Fruit fly (Drosophila melanogaster) whole organism, embryonic: ENCODE data around the gene TTLL15.

Experiments used
- B-H1 ChIP-seq: fragments of 200-800 bp; sonication (Bioruptor generic); IDR thresholded peaks from 3 replicates; pipeline ENCODE4 v1.3.6; 2022; ENCODE audit warnings: missing biosample characterization, missing genetic modification characterization
- Blimp-1 ChIP-seq: fragments of 200-800 bp; sonication (Bioruptor generic); optimal IDR thresholded peaks from 3 replicates; lab custom pipeline; 2018; ENCODE audit warnings: missing biosample characterization, missing genetic modification characterization, mild to moderate bottlenecking, moderate library complexity, missing genetic modification reagents
- Bteb2 ChIP-seq: fragments of 200-800 bp; sonication (Bioruptor generic); optimal IDR thresholded peaks from 2 replicates; lab custom pipeline; 2016; ENCODE audit warnings: missing biosample characterization, missing genetic modification characterization
- CG10543 ChIP-seq: fragments of 200-800 bp; sonication (Bioruptor generic); optimal IDR thresholded peaks from 3 replicates; lab custom pipeline; 2017; ENCODE audit warnings: missing biosample characterization, mild to moderate bottlenecking, missing genetic modification characterization, moderate library complexity
- CG12219 ChIP-seq: fragments of 200-800 bp; sonication (Bioruptor generic); optimal IDR thresholded peaks from 3 replicates; lab custom pipeline; 2018; ENCODE audit warnings: missing biosample characterization, mild to moderate bottlenecking, missing genetic modification characterization
- CG12391 ChIP-seq: fragments of 200-800 bp; sonication (Bioruptor generic); optimal IDR thresholded peaks from 3 replicates; lab custom pipeline; 2018; ENCODE audit warnings: missing biosample characterization, mild to moderate bottlenecking, missing genetic modification characterization, moderate library complexity
- CG15479 ChIP-seq: fragments of 200-800 bp; sonication (Bioruptor generic); optimal IDR thresholded peaks from 3 replicates; lab custom pipeline; 2019; ENCODE audit warnings: missing biosample characterization, mild to moderate bottlenecking, missing genetic modification characterization, moderate library complexity
- CG18011 ChIP-seq: fragments of 200-800 bp; sonication (Bioruptor generic); optimal IDR thresholded peaks from 2 replicates; lab custom pipeline; 2017; ENCODE audit warnings: missing biosample characterization, missing genetic modification characterization, mild to moderate bottlenecking, moderate library complexity, missing genotype
- CG3163 ChIP-seq: fragments of 200-800 bp; sonication (Bioruptor generic); optimal IDR thresholded peaks from 3 replicates; lab custom pipeline; 2016; ENCODE audit warnings: missing biosample characterization, missing genetic modification characterization
- CG34224 ChIP-seq: fragments of 200-800 bp; sonication (Bioruptor generic); IDR thresholded peaks from 3 replicates; pipeline ENCODE4 v1.3.6; 2022; ENCODE audit warnings: missing biosample characterization, missing genetic modification characterization; ENCODE audit not compliant: partially characterized antibody
- CG3995 ChIP-seq: fragments of 200-800 bp; sonication (Bioruptor generic); optimal IDR thresholded peaks from 3 replicates; lab custom pipeline; 2016; ENCODE audit warnings: missing biosample characterization, missing genetic modification characterization
- CG4328 ChIP-seq: fragments of 200-800 bp; sonication (Bioruptor generic); optimal IDR thresholded peaks from 3 replicates; lab custom pipeline; 2017; ENCODE audit warnings: missing biosample characterization, missing genetic modification reagents, missing genetic modification characterization
- CG8388 ChIP-seq: fragments of 200-800 bp; sonication (Bioruptor generic); optimal IDR thresholded peaks from 2 replicates; lab custom pipeline; 2019; ENCODE audit warnings: missing biosample characterization, mild to moderate bottlenecking, missing genetic modification characterization, moderate library complexity
- CG9932 ChIP-seq: fragments of 200-800 bp; sonication (Bioruptor generic); IDR thresholded peaks from 2 replicates; pipeline ENCODE4 v1.3.6; 2022; ENCODE audit warnings: missing biosample characterization, missing genetic modification characterization
- Dfd ChIP-seq, 2 experiments: fragments of >200 bp; optimal IDR thresholded peaks; 2 replicates each; lab custom pipeline; 2017; ENCODE audit warnings: missing biosample characterization in 2 of 2, missing genetic modification characterization in 2 of 2
- Dp ChIP-seq: fragments of 200-800 bp; sonication (Bioruptor generic); optimal IDR thresholded peaks from 2 replicates; lab custom pipeline; 2018; ENCODE audit warnings: missing biosample characterization, mild to moderate bottlenecking, missing genetic modification characterization, moderate library complexity
- Gug ChIP-seq: fragments of 200-800 bp; sonication (Bioruptor generic); IDR thresholded peaks from 4 replicates; pipeline ENCODE4 v1.3.6; 2022; ENCODE audit warnings: missing biosample characterization, missing genetic modification characterization
- Hand ChIP-seq: fragments of 200-800 bp; sonication (Bioruptor generic); optimal IDR thresholded peaks from 2 replicates; lab custom pipeline; 2017; ENCODE audit warnings: mild to moderate bottlenecking, missing biosample characterization, missing genetic modification reagents, missing genetic modification characterization
- Hsf ChIP-seq: fragments of 200-800 bp; sonication (Bioruptor generic); optimal IDR thresholded peaks from 3 replicates; lab custom pipeline; 2016; ENCODE audit warnings: missing biosample characterization, missing genetic modification characterization
- Ravus ChIP-seq: fragments of 200-800 bp; sonication (Bioruptor generic); IDR thresholded peaks from 2 replicates; pipeline ENCODE4 v1.3.6; 2022; ENCODE audit warnings: missing biosample characterization, missing genetic modification characterization
- Rx ChIP-seq: fragments of 200-800 bp; sonication (Bioruptor generic); IDR thresholded peaks from 2 replicates; pipeline ENCODE4 v1.3.6; 2022; ENCODE audit warnings: missing biosample characterization, missing genetic modification characterization
- Sox100B ChIP-seq: fragments of 200-800 bp; sonication (Bioruptor generic); optimal IDR thresholded peaks from 3 replicates; lab custom pipeline; 2018; ENCODE audit warnings: missing biosample characterization, mild to moderate bottlenecking, missing genetic modification characterization
- Ssrp ChIP-seq: fragments of 200-800 bp; sonication (Bioruptor generic); optimal IDR thresholded peaks from 2 replicates; lab custom pipeline; 2018; ENCODE audit warnings: missing biosample characterization, mild to moderate bottlenecking, missing genetic modification characterization, moderate library complexity
- Usf ChIP-seq: fragments of 200-800 bp; sonication (Bioruptor generic); optimal IDR thresholded peaks from 2 replicates; lab custom pipeline; 2017; ENCODE audit warnings: missing genotype, missing biosample characterization, missing genetic modification characterization
- Xrp1 ChIP-seq: fragments of 200-800 bp; sonication (Bioruptor generic); IDR thresholded peaks from 2 replicates; pipeline ENCODE4 v1.3.6; 2022; ENCODE audit warnings: missing biosample characterization, missing genetic modification characterization
- ash1 ChIP-seq: fragments of 200-800 bp; sonication (Bioruptor generic); optimal IDR thresholded peaks from 2 replicates; lab custom pipeline; 2018; ENCODE audit warnings: missing biosample characterization, mild to moderate bottlenecking, missing genetic modification characterization
- br ChIP-seq: fragments of >200 bp; optimal IDR thresholded peaks from 2 replicates; lab custom pipeline; 2017
- dpn ChIP-seq, 2 experiments: fragments of 200-800 bp; sonication (Bioruptor generic); optimal IDR thresholded peaks; 3 replicates each; lab custom pipeline; 2016; ENCODE audit warnings: missing biosample characterization in 2 of 2, missing genetic modification characterization in 2 of 2
- emc ChIP-seq: fragments of 200-800 bp; sonication (Bioruptor generic); optimal IDR thresholded peaks from 2 replicates; lab custom pipeline; 2016; ENCODE audit warnings: missing biosample characterization, missing genetic modification characterization
- ems ChIP-seq: fragments of 200-800 bp; sonication (Bioruptor generic); optimal IDR thresholded peaks from 3 replicates; lab custom pipeline; 2016; ENCODE audit warnings: missing biosample characterization, missing genetic modification characterization
- esg ChIP-seq: fragments of 200-800 bp; sonication (Bioruptor generic); conservative IDR thresholded peaks from 2 replicates; pipeline ENCODE4 v1.3.6; 2022; ENCODE audit warnings: missing biosample characterization, missing genetic modification characterization
- ewg ChIP-seq: fragments of 200-800 bp; sonication (Bioruptor generic); optimal IDR thresholded peaks from 3 replicates; lab custom pipeline; 2017; ENCODE audit warnings: mild to moderate bottlenecking, missing biosample characterization, missing genetic modification reagents, missing genetic modification characterization
- exex ChIP-seq: fragments of 200-800 bp; sonication (Bioruptor generic); optimal IDR thresholded peaks from 4 replicates; lab custom pipeline; 2018; ENCODE audit warnings: missing biosample characterization, mild to moderate bottlenecking, missing genetic modification characterization, moderate library complexity
- fd102C ChIP-seq: fragments of 200-800 bp; sonication (Bioruptor generic); optimal IDR thresholded peaks from 2 replicates; lab custom pipeline; 2018; ENCODE audit warnings: missing biosample characterization, mild to moderate bottlenecking, missing genetic modification characterization, moderate library complexity
- fd64A ChIP-seq: fragments of 200-800 bp; sonication (Bioruptor generic); optimal IDR thresholded peaks from 3 replicates; lab custom pipeline; 2018; ENCODE audit warnings: missing biosample characterization, mild to moderate bottlenecking, missing genetic modification characterization
- gro ChIP-seq: fragments of 200-800 bp; sonication (Bioruptor generic); optimal IDR thresholded peaks from 2 replicates; lab custom pipeline; 2016; ENCODE audit warnings: missing biosample characterization, missing genetic modification characterization
- ham ChIP-seq: fragments of 200-800 bp; sonication (Bioruptor generic); IDR thresholded peaks from 2 replicates; pipeline ENCODE4 v1.3.6; 2022; ENCODE audit warnings: missing biosample characterization, missing genetic modification characterization
- hbn ChIP-seq: fragments of 200-800 bp; sonication (Bioruptor generic); IDR thresholded peaks from 2 replicates; pipeline ENCODE4 v1.3.6; 2022; ENCODE audit warnings: missing biosample characterization, missing genetic modification characterization; ENCODE audit not compliant: partially characterized antibody
- hkb ChIP-seq, 2 experiments: fragments of 200-800 bp in 1 of 2; fragments of >200 bp in 1 of 2; sonication (Bioruptor generic) in 1 of 2; IDR thresholded peaks in 1 of 2; optimal IDR thresholded peaks in 1 of 2; 2 replicates each; pipeline versions ENCODE4 v1.3.6 to Lab custom; 2017 to 2022; ENCODE audit warnings: missing biosample characterization in 1 of 2, missing genetic modification characterization in 1 of 2
- luna ChIP-seq: fragments of 200-800 bp; sonication (Bioruptor generic); optimal IDR thresholded peaks from 2 replicates; lab custom pipeline; 2016; ENCODE audit warnings: missing biosample characterization, missing genetic modification characterization
- pb ChIP-seq: fragments of 200-800 bp; sonication (Bioruptor generic); optimal IDR thresholded peaks from 3 replicates; lab custom pipeline; 2016; ENCODE audit warnings: missing biosample characterization, missing genetic modification characterization
- pita ChIP-seq: fragments of 200-800 bp; sonication (Bioruptor generic); optimal IDR thresholded peaks from 2 replicates; lab custom pipeline; 2017; ENCODE audit warnings: missing biosample characterization, mild to moderate bottlenecking, missing genetic modification characterization
- pros ChIP-seq: fragments of 200-800 bp; sonication (Bioruptor generic); optimal IDR thresholded peaks from 3 replicates; lab custom pipeline; 2019; ENCODE audit warnings: missing biosample characterization, mild to moderate bottlenecking, missing genetic modification characterization, moderate library complexity
- rib ChIP-seq: fragments of 200-800 bp; sonication (Bioruptor generic); IDR thresholded peaks from 2 replicates; pipeline ENCODE4 v1.3.6; 2022; ENCODE audit warnings: missing biosample characterization, missing genetic modification characterization
- ro ChIP-seq: fragments of 200-800 bp; sonication (Bioruptor generic); IDR thresholded peaks from 2 replicates; pipeline ENCODE4 v1.3.6; 2022; ENCODE audit warnings: missing biosample characterization, missing genetic modification characterization
- sc ChIP-seq, 3 experiments: fragments of >200 bp in 2 of 3; fragments of 200-800 bp in 1 of 3; sonication (Bioruptor generic) in 1 of 3; optimal IDR thresholded peaks; 2 replicates in 2 of 3; 3 replicates in 1 of 3; lab custom pipeline; 2017; ENCODE audit warnings: mild to moderate bottlenecking in 1 of 3, missing biosample characterization in 1 of 3, missing genetic modification characterization in 1 of 3, missing genetic modification reagents in 1 of 3
- tap ChIP-seq: fragments of 200-800 bp; optimal IDR thresholded peaks from 3 replicates; lab custom pipeline; 2019; ENCODE audit warnings: missing biosample characterization, mild to moderate bottlenecking, missing genetic modification characterization, moderate library complexity
- tll ChIP-seq, 2 experiments: fragments of 200-800 bp in 1 of 2; fragments of >200 bp in 1 of 2; sonication (Bioruptor generic) in 1 of 2; optimal IDR thresholded peaks; 2 replicates each; lab custom pipeline; 2017 to 2019; ENCODE audit warnings: missing biosample characterization in 2 of 2, missing genetic modification characterization in 2 of 2, mild to moderate bottlenecking in 1 of 2, moderate library complexity in 1 of 2
- vnd ChIP-seq: fragments of 200-800 bp; sonication (Bioruptor generic); IDR thresholded peaks from 3 replicates; pipeline ENCODE4 v1.3.6; 2022; ENCODE audit warnings: missing biosample characterization, missing genetic modification characterization; ENCODE audit not compliant: partially characterized antibody
- zen ChIP-seq: fragments of 200-800 bp; sonication (Bioruptor generic); optimal IDR thresholded peaks from 3 replicates; lab custom pipeline; 2018; ENCODE audit warnings: missing biosample characterization, mild to moderate bottlenecking, missing genetic modification characterization, moderate library complexity

TTLL15 gene

DNA sequence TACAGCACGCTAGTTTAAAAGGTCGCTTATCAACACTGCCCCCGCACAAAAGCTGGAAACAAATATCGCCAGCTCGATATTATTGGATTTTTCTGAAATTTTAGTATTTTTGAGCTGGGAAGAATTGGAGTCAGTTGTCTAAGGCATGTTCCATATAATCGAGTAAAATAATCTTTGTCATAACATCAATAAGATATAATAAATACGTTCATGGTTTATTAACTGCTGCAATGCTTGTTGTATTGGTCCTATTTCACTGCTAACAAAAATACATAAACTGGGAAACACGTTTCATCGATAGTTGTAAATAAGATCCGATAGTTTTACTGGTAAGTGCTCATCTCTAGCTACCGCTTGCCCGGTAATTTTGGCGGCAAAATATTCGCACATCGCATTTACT, 26.9 kb upstream of the TTLL15 start, which contains the start of the genes Art1 and Mcm5 (continued):
- TF ChIP-seq Blimp-1 (GFP tag; lab: Kevin White, UChicago) (no peak), Hsf (GFP tag; lab: Kevin White, UChicago) (peak; percentile 70), CG3995 (peak; percentile 84), Hand (GFP tag; lab: Kevin White, UChicago) (no peak), Gug (peak; percentile 16; the same call in 1 of the 4 replicates), hkb (optimal IDR thresholded peaks at IDR 0.05; lab: Kevin White, UChicago) (no peak), hkb (GFP tag; IDR thresholded peaks at IDR 0.05; lab: Robert Waterston, UW) (no peak), Rx (GFP tag; lab: Robert Waterston, UW) (no peak), rib (GFP tag; lab: Robert Waterston, UW) (no peak), ewg (no peak), B-H1 (GFP tag; lab: Robert Waterston, UW) (no peak), CG12391 (tag; lab: Kevin White, UChicago) (peak; percentile 51), Sox100B (GFP tag; lab: Kevin White, UChicago) (peak; percentile 8), ham (no peak), Dp (GFP tag; lab: Kevin White, UChicago) (peak; percentile 77), Ssrp (tag; lab: Kevin White, UChicago) (no peak), zen (tag; lab: Kevin White, UChicago) (peak; percentile 38), fd102C (GFP tag; lab: Kevin White, UChicago) (no peak), ash1 (GFP tag; lab: Kevin White, UChicago) (no peak), CG4328 (GFP tag; lab: Kevin White, UChicago) (no peak), CG15479 (GFP tag; lab: Kevin White, UChicago) (no peak), pros (GFP tag; lab: Kevin White, UChicago) (no peak), Xrp1 (GFP tag; lab: Robert Waterston, UW) (no peak), CG10543 (GFP tag; lab: Kevin White, UChicago) (no peak), Dfd (GFP tag; optimal IDR thresholded peaks at IDR 0.05; lab: Kevin White, UChicago) (no peak), esg (no peak), CG12219 (GFP tag; lab: Kevin White, UChicago) (no peak), CG18011 (GFP tag; lab: Kevin White, UChicago) (no peak), CG3163 (GFP tag; lab: Kevin White, UChicago) (peak; percentile 51), Ravus (GFP tag; lab: Robert Waterston, UW) (no peak), Bteb2 (peak; percentile 50), exex (tag; lab: Kevin White, UChicago) (no peak), vnd (peak; percentile 93), CG9932 (peak; percentile 75), pb (GFP tag; lab: Kevin White, UChicago) (no peak), luna (GFP tag; lab: Kevin White, UChicago) (no peak), Usf (GFP tag; lab: Kevin White, UChicago) (no peak), tll (GFP tag; optimal IDR thresholded peaks at IDR 0.05; lab: Kevin White, UChicago) (peak; percentile 31 to 59), ro (GFP tag; lab: Robert Waterston, UW) (no peak), hbn (GFP tag; lab: Robert Waterston, UW) (peak; percentile 91), CG34224 (GFP tag; lab: Robert Waterston, UW) (peak; percentile 91), ems (GFP tag; lab: Kevin White, UChicago) (peak; percentile 6), fd64A (GFP tag; lab: Kevin White, UChicago) (no peak), dpn (GFP tag; optimal IDR thresholded peaks at IDR 0.05; lab: Kevin White, UChicago) (peak; percentile 56 to 61), pita (GFP tag; lab: Kevin White, UChicago) (no peak), sc (optimal IDR thresholded peaks at IDR 0.05; lab: Kevin White, UChicago) (no peak), sc (GFP tag; optimal IDR thresholded peaks at IDR 0.05; lab: Kevin White, UChicago) (no peak), gro (GFP tag; lab: Kevin White, UChicago) (peak; percentile 64), tap (tag; lab: Kevin White, UChicago) (no peak), br (no peak), CG8388 (no peak), emc (GFP tag; lab: Kevin White, UChicago) (no peak)
